Worm (Caenorhabditis elegans): ENCODE measurements around the gene gmap-1.

gmap-1 gene

ce11 chrX:12926998-12927397 lies 7.8 kb downstream of the gmap-1 start:
- TF ChIP-seq fkh-2 (tag; optimal IDR thresholded peaks at IDR 0.05) = no peak
- TF ChIP-seq pha-4 (tag; optimal IDR thresholded peaks at IDR 0.05) = no peak
- no peak for TF ChIP-seq aly-2 (tag; optimal IDR thresholded peaks at IDR 0.05)
- TF ChIP-seq skn-1 (tag; optimal IDR thresholded peaks at IDR 0.05) = no peak
- TF ChIP-seq ztf-4 (tag; optimal IDR thresholded peaks at IDR 0.05) = no peak
- TF ChIP-seq zag-1 (tag; optimal IDR thresholded peaks at IDR 0.05) = no peak
- no peak for TF ChIP-seq egl-5 (tag; optimal IDR thresholded peaks at IDR 0.05)
- no peak for TF ChIP-seq egl-27 (tag; optimal IDR thresholded peaks at IDR 0.05)
- TF ChIP-seq fkh-10 (GFP tag; optimal IDR thresholded peaks at IDR 0.05) = no peak
- no peak for TF ChIP-seq ZK546.5 (tag; optimal IDR thresholded peaks at IDR 0.05)
- no peak for TF ChIP-seq ceh-82 (tag; optimal IDR thresholded peaks at IDR 0.05)
- TF ChIP-seq nhr-11 (tag; optimal IDR thresholded peaks at IDR 0.05) = no peak
- no peak for TF ChIP-seq jun-1 (tag; optimal IDR thresholded peaks at IDR 0.05)
- TF ChIP-seq hmg-11 (tag; optimal IDR thresholded peaks at IDR 0.05) = no peak
- no peak for TF ChIP-seq nfya-1 (tag; optimal IDR thresholded peaks at IDR 0.05; ENCODE audit: insufficient read depth)
- no peak for TF ChIP-seq nhr-28 (tag; optimal IDR thresholded peaks at IDR 0.05)
- TF ChIP-seq ceh-16 (tag; optimal IDR thresholded peaks at IDR 0.05) = no peak
- no peak for TF ChIP-seq lsy-12 (tag; optimal IDR thresholded peaks at IDR 0.05)

ce11 chrX:12918454-12918853 lies 16.3 kb downstream of the gmap-1 start:
- no peak for TF ChIP-seq ceh-28 (tag; optimal IDR thresholded peaks at IDR 0.05)
- no peak for TF ChIP-seq ztf-11 (tag; optimal IDR thresholded peaks at IDR 0.05)
- TF ChIP-seq lin-39 (tag; optimal IDR thresholded peaks at IDR 0.05) = no peak
- no peak for TF ChIP-seq nhr-25 (tag; optimal IDR thresholded peaks at IDR 0.05)
- TF ChIP-seq tbx-2 (tag; optimal IDR thresholded peaks at IDR 0.05) = no peak
- no peak for TF ChIP-seq fos-1 (tag; optimal IDR thresholded peaks at IDR 0.05)
- TF ChIP-seq elt-1 (tag; optimal IDR thresholded peaks at IDR 0.05) = no peak
- TF ChIP-seq nfya-1 (tag; optimal IDR thresholded peaks at IDR 0.05; ENCODE audit: insufficient read depth) = no peak
- TF ChIP-seq eor-1 (tag; optimal IDR thresholded peaks at IDR 0.05) = no peak
- no peak for TF ChIP-seq aly-2 (tag; optimal IDR thresholded peaks at IDR 0.05)
- no peak for TF ChIP-seq egl-5 (tag; optimal IDR thresholded peaks at IDR 0.05)
- TF ChIP-seq nhr-237 (tag; optimal IDR thresholded peaks at IDR 0.05) = no peak
- no peak for TF ChIP-seq elt-3 (tag; optimal IDR thresholded peaks at IDR 0.05)
- no peak for TF ChIP-seq zag-1 (tag; optimal IDR thresholded peaks at IDR 0.05)
- no peak for TF ChIP-seq mml-1 (tag; optimal IDR thresholded peaks at IDR 0.05)
- no peak for TF ChIP-seq egl-27 (tag; optimal IDR thresholded peaks at IDR 0.05)
- TF ChIP-seq nhr-76 (tag; optimal IDR thresholded peaks at IDR 0.05) = no peak
- no peak for TF ChIP-seq jun-1 (tag; optimal IDR thresholded peaks at IDR 0.05)

ce11 chrX:12916418-12916817 lies 18.4 kb downstream of the gmap-1 start:
- TF ChIP-seq ceh-16 (tag; optimal IDR thresholded peaks at IDR 0.05) (no peak), lin-15B (tag; optimal IDR thresholded peaks at IDR 0.05) (no peak), skn-1 (tag; optimal IDR thresholded peaks at IDR 0.05) (no peak), jun-1 (tag; optimal IDR thresholded peaks at IDR 0.05) (no peak), eor-1 (tag; optimal IDR thresholded peaks at IDR 0.05) (no peak), nhr-25 (tag; optimal IDR thresholded peaks at IDR 0.05) (no peak), nhr-23 (tag; optimal IDR thresholded peaks at IDR 0.05) (no peak), fkh-10 (GFP tag; optimal IDR thresholded peaks at IDR 0.05) (no peak), nhr-237 (tag; optimal IDR thresholded peaks at IDR 0.05) (no peak), aly-2 (tag; optimal IDR thresholded peaks at IDR 0.05) (no peak), ceh-28 (tag; optimal IDR thresholded peaks at IDR 0.05) (no peak), nhr-12 (tag; optimal IDR thresholded peaks at IDR 0.05) (no peak), nhr-43 (tag; optimal IDR thresholded peaks at IDR 0.05; ENCODE audit: poor library complexity, severe bottlenecking) (no peak), fos-1 (tag; optimal IDR thresholded peaks at IDR 0.05) (no peak), nhr-77 (tag; optimal IDR thresholded peaks at IDR 0.05) (no peak), egl-27 (tag; optimal IDR thresholded peaks at IDR 0.05) (no peak), nhr-76 (tag; optimal IDR thresholded peaks at IDR 0.05) (no peak)

- TF ChIP-seq egl-5 (tag; optimal IDR thresholded peaks at IDR 0.05) (peak; percentile 65), nhr-25 (tag; optimal IDR thresholded peaks at IDR 0.05) (no peak)
Measured at ce11 chrX:12915693-12916092, 19.1 kb downstream of the gmap-1 start.

ce11 chrX:12915058-12915457 lies 19.7 kb downstream of the gmap-1 start:
- TF ChIP-seq skn-1 (tag; optimal IDR thresholded peaks at IDR 0.05) (no peak), lin-15B (tag; optimal IDR thresholded peaks at IDR 0.05) (no peak), ztf-11 (tag; optimal IDR thresholded peaks at IDR 0.05) (no peak), nhr-23 (tag; optimal IDR thresholded peaks at IDR 0.05) (peak; percentile 6), egl-5 (tag; optimal IDR thresholded peaks at IDR 0.05) (no peak)

Data from whole organism, L3 larva.